Comparison of ENCODE assay signal across 3 fruit fly cellular contexts in genomic region chrX:3055783-3056182, dm6.
TF ChIP-seq lines count a peak whose summit lies in the region.

No protein-coding gene starts in this region.

TF ChIP-seq in whole organism, prepupa, 60 proteins besides CTCF, POLR2A, EP300 and RAD21 (continues in another document):
- peak; percentile 22 for TF ChIP-seq Sox15 (GFP tag; optimal IDR thresholded peaks at IDR 0.05; lab: Kevin White, UChicago)
- TF ChIP-seq CG6163 (GFP tag; IDR thresholded peaks at IDR 0.05; lab: Robert Waterston, UW), result 0 out of 3 replicates have a peak, but pooled peaks have one; percentile 25
- no peak for TF ChIP-seq CG11902 (GFP tag; optimal IDR thresholded peaks at IDR 0.05; lab: Kevin White, UChicago)
- peak; percentile 8 for TF ChIP-seq vri (GFP tag; optimal IDR thresholded peaks at IDR 0.05; lab: Kevin White, UChicago)
- TF ChIP-seq Smox (GFP tag; optimal IDR thresholded peaks at IDR 0.05; lab: Kevin White, UChicago), result peak; percentile 53
- no peak for TF ChIP-seq CG8119 (GFP tag; IDR thresholded peaks at IDR 0.05; lab: Robert Waterston, UW)
- TF ChIP-seq CG8632 (GFP tag; optimal IDR thresholded peaks at IDR 0.05; lab: Kevin White, UChicago), result peak; percentile 39
- TF ChIP-seq CG9139 (GFP tag; optimal IDR thresholded peaks at IDR 0.05; lab: Kevin White, UChicago), result no peak
- TF ChIP-seq Ets96B (tag; optimal IDR thresholded peaks at IDR 0.05; lab: Kevin White, UChicago), result no peak
- peak; percentile 21 for TF ChIP-seq cyc (GFP tag; optimal IDR thresholded peaks at IDR 0.05; lab: Kevin White, UChicago)
- no peak for TF ChIP-seq CG3919 (GFP tag; optimal IDR thresholded peaks at IDR 0.05; lab: Kevin White, UChicago)
- TF ChIP-seq net (GFP tag; optimal IDR thresholded peaks at IDR 0.05; lab: Kevin White, UChicago), result no peak
- no peak for TF ChIP-seq CG15336 (GFP tag; IDR thresholded peaks at IDR 0.05; lab: Robert Waterston, UW)
- TF ChIP-seq Hr38 (GFP tag; optimal IDR thresholded peaks at IDR 0.05; lab: Kevin White, UChicago), result no peak
- TF ChIP-seq CG7368 (GFP tag; optimal IDR thresholded peaks at IDR 0.05; lab: Kevin White, UChicago), result peak; percentile 26
- peak; percentile 23 for TF ChIP-seq CG10669 (GFP tag; optimal IDR thresholded peaks at IDR 0.05; lab: Kevin White, UChicago)
- TF ChIP-seq Met (GFP tag; optimal IDR thresholded peaks at IDR 0.05; lab: Kevin White, UChicago), result peak; percentile 57
- no peak for TF ChIP-seq Blimp-1 (GFP tag; optimal IDR thresholded peaks at IDR 0.05; lab: Kevin White, UChicago)
- no peak for TF ChIP-seq Eip93F (GFP tag; optimal IDR thresholded peaks at IDR 0.05; lab: Kevin White, UChicago)
- no peak for TF ChIP-seq Hr4 (GFP tag; optimal IDR thresholded peaks at IDR 0.05; lab: Kevin White, UChicago)
- TF ChIP-seq Eip78C (GFP tag; lab: Kevin White, UChicago), result peak; percentile 91
- TF ChIP-seq dsx (GFP tag; optimal IDR thresholded peaks at IDR 0.05; lab: Kevin White, UChicago; ENCODE audit: poor library complexity, severe bottlenecking), result no peak
- TF ChIP-seq OdsH (GFP tag; optimal IDR thresholded peaks at IDR 0.05; lab: Kevin White, UChicago), result peak; percentile 39
- peak; percentile 41 for TF ChIP-seq achi (GFP tag; optimal IDR thresholded peaks at IDR 0.05; lab: Kevin White, UChicago)
- peak; percentile 56 for TF ChIP-seq lz (GFP tag; optimal IDR thresholded peaks at IDR 0.05; lab: Kevin White, UChicago)
- TF ChIP-seq Sox102F (GFP tag; optimal IDR thresholded peaks at IDR 0.05; lab: Kevin White, UChicago), result peak; percentile 72
- TF ChIP-seq CG11294 (GFP tag; IDR thresholded peaks at IDR 0.05; lab: Robert Waterston, UW), result no peak
- peak; percentile 61 for TF ChIP-seq CG6792 (GFP tag; optimal IDR thresholded peaks at IDR 0.05; lab: Kevin White, UChicago)
- peak; percentile 21 for TF ChIP-seq Ets21C (GFP tag; optimal IDR thresholded peaks at IDR 0.05; lab: Kevin White, UChicago)
- TF ChIP-seq esn (GFP tag; optimal IDR thresholded peaks at IDR 0.05; lab: Kevin White, UChicago), result peak; percentile 70
- peak; percentile 66 for TF ChIP-seq pdm3 (GFP tag; optimal IDR thresholded peaks at IDR 0.05; lab: Kevin White, UChicago)

TF ChIP-seq in whole organism, pupa, 21 proteins besides CTCF, POLR2A, EP300 and RAD21:
- TF ChIP-seq rn (GFP tag; IDR thresholded peaks at IDR 0.05; lab: Robert Waterston, UW), result no peak
- no peak for TF ChIP-seq CG13204 (GFP tag; optimal IDR thresholded peaks at IDR 0.05; lab: Kevin White, UChicago)
- no peak for TF ChIP-seq CG4496 (GFP tag; IDR thresholded peaks at IDR 0.05; lab: Robert Waterston, UW)
- TF ChIP-seq fd96Ca (GFP tag; IDR thresholded peaks at IDR 0.05; lab: Robert Waterston, UW), result no peak
- TF ChIP-seq CG8301 (tag; optimal IDR thresholded peaks at IDR 0.05; lab: Kevin White, UChicago), result no peak
- TF ChIP-seq Pif1A (GFP tag; optimal IDR thresholded peaks at IDR 0.05; lab: Kevin White, UChicago), result peak; percentile 2
- TF ChIP-seq CG8159 (tag; optimal IDR thresholded peaks at IDR 0.05; lab: Kevin White, UChicago), result peak; percentile 20
- TF ChIP-seq CG32121 (GFP tag; IDR thresholded peaks at IDR 0.05; lab: Robert Waterston, UW), result no peak
- TF ChIP-seq CG15710 (tag; optimal IDR thresholded peaks at IDR 0.05; lab: Kevin White, UChicago), result peak; percentile 29
- TF ChIP-seq gl (tag; optimal IDR thresholded peaks at IDR 0.05; lab: Kevin White, UChicago), result no peak
- no peak for TF ChIP-seq CG12605 (GFP tag; IDR thresholded peaks at IDR 0.05; lab: Robert Waterston, UW)
- no peak for TF ChIP-seq CG9948 (tag; optimal IDR thresholded peaks at IDR 0.05; lab: Kevin White, UChicago)
- TF ChIP-seq CG17806 (tag; optimal IDR thresholded peaks at IDR 0.05; lab: Kevin White, UChicago), result peak; percentile 31

TF ChIP-seq in whole organism, wandering third instar larva, 38 proteins besides CTCF, POLR2A, EP300 and RAD21:
- TF ChIP-seq psq (GFP tag; optimal IDR thresholded peaks at IDR 0.05; lab: Kevin White, UChicago) (no peak), dl (GFP tag; optimal IDR thresholded peaks at IDR 0.05; lab: Kevin White, UChicago; ENCODE audit: insufficient read depth in 1 of 2, partially characterized antibody in 2 of 2) (no peak), GATAd (GFP tag; optimal IDR thresholded peaks at IDR 0.05; lab: Kevin White, UChicago) (no peak), Dif (GFP tag; optimal IDR thresholded peaks at IDR 0.05; lab: Kevin White, UChicago; ENCODE audit: partially characterized antibody) (no peak), Rel (GFP tag; optimal IDR thresholded peaks at IDR 0.05; lab: Kevin White, UChicago) (no peak), Rel (tag; optimal IDR thresholded peaks at IDR 0.05; lab: Kevin White, UChicago) (no peak), Sp1 (GFP tag; optimal IDR thresholded peaks at IDR 0.05; lab: Kevin White, UChicago) (no peak), dsf (GFP tag; optimal IDR thresholded peaks at IDR 0.05; lab: Kevin White, UChicago; ENCODE audit: borderline replicate concordance) (no peak), Hnf4 (GFP tag; optimal IDR thresholded peaks at IDR 0.05; lab: Kevin White, UChicago) (no peak), CrebA (GFP tag; optimal IDR thresholded peaks at IDR 0.05; lab: Kevin White, UChicago; ENCODE audit: borderline replicate concordance) (no peak), usp (GFP tag; optimal IDR thresholded peaks at IDR 0.05; lab: Kevin White, UChicago) (no peak), Hr78 (GFP tag; optimal IDR thresholded peaks at IDR 0.05; lab: Kevin White, UChicago) (no peak), CG32264 (GFP tag; optimal IDR thresholded peaks at IDR 0.05; lab: Kevin White, UChicago) (no peak), CG9705 (GFP tag; optimal IDR thresholded peaks at IDR 0.05; lab: Kevin White, UChicago) (no peak), foxo (GFP tag; optimal IDR thresholded peaks at IDR 0.05; lab: Kevin White, UChicago) (peak in 1 of 2 experiments; percentile 38), lola (GFP tag; optimal IDR thresholded peaks at IDR 0.05; lab: Kevin White, UChicago) (no peak), sage (GFP tag; optimal IDR thresholded peaks at IDR 0.05; lab: Kevin White, UChicago) (no peak), Jra (GFP tag; optimal IDR thresholded peaks at IDR 0.05; lab: Kevin White, UChicago) (no peak), ey (GFP tag; optimal IDR thresholded peaks at IDR 0.05; lab: Kevin White, UChicago) (peak; percentile 13), woc (GFP tag; optimal IDR thresholded peaks at IDR 0.05; lab: Kevin White, UChicago) (no peak), brk (GFP tag; optimal IDR thresholded peaks at IDR 0.05; lab: Kevin White, UChicago) (no peak), fru (GFP tag; optimal IDR thresholded peaks at IDR 0.05; lab: Kevin White, UChicago) (peak; percentile 31), br (GFP tag; optimal IDR thresholded peaks at IDR 0.05; lab: Kevin White, UChicago) (no peak), Hr83 (GFP tag; optimal IDR thresholded peaks at IDR 0.05; lab: Kevin White, UChicago; ENCODE audit: poor library complexity, severe bottlenecking) (no peak), Mio (GFP tag; optimal IDR thresholded peaks at IDR 0.05; lab: Kevin White, UChicago) (no peak), OdsH (GFP tag; optimal IDR thresholded peaks at IDR 0.05; lab: Kevin White, UChicago) (no peak), sv (GFP tag; optimal IDR thresholded peaks at IDR 0.05; lab: Kevin White, UChicago) (no peak), h (GFP tag; optimal IDR thresholded peaks at IDR 0.05; lab: Kevin White, UChicago) (peak; percentile 8), Abd-B (GFP tag; optimal IDR thresholded peaks at IDR 0.05; lab: Kevin White, UChicago) (no peak), N (GFP tag; optimal IDR thresholded peaks at IDR 0.05; lab: Kevin White, UChicago) (no peak), jim (GFP tag; optimal IDR thresholded peaks at IDR 0.05; lab: Kevin White, UChicago) (no peak), Vsx2 (GFP tag; optimal IDR thresholded peaks at IDR 0.05; lab: Kevin White, UChicago; ENCODE audit: partially characterized antibody) (no peak), dmrt93B (GFP tag; optimal IDR thresholded peaks at IDR 0.05; lab: Kevin White, UChicago) (no peak), rgr (GFP tag; optimal IDR thresholded peaks at IDR 0.05; lab: Kevin White, UChicago) (peak; percentile 4), tai (GFP tag; optimal IDR thresholded peaks at IDR 0.05; lab: Kevin White, UChicago) (no peak)

Comparison
In these comparisons a context has a peak if more than half of its experiments do, and no peak if none do; other contexts are left out.
1. Of the 1 proteins assayed by ChIP-seq in both whole organism, prepupa and whole organism, wandering third instar larva: peak only in whole organism, prepupa: OdsH; only in whole organism, wandering third instar larva: none; in both: none; in neither: 0.